Worm (Caenorhabditis elegans): ENCODE data around the gene cpi-2.

- no peak for TF ChIP-seq elt-3 (tag; optimal IDR thresholded peaks at IDR 0.05)
- no peak for TF ChIP-seq lin-13 (tag; optimal IDR thresholded peaks at IDR 0.05)
- no peak for TF ChIP-seq flh-1 (GFP tag; optimal IDR thresholded peaks at IDR 0.05)
Measured at ce11 chrV:6041375-6041774, 2.5 kb upstream of the cpi-2 start, which contains the start of gene R01B10.2.

All from whole organism, mixed stage, embryonic.